Fruit fly (Drosophila melanogaster) whole organism, embryonic: ENCODE results near the gene ssp3.

Experiments
- Adf1 ChIP-seq: fragments of 200-800 bp; sonication (Bioruptor generic); IDR thresholded peaks from 2 replicates; pipeline ENCODE4 v1.3.6; 2022; ENCODE audit warnings: missing biosample characterization, missing genetic modification characterization
- Bteb2 ChIP-seq: fragments of 200-800 bp; sonication (Bioruptor generic); optimal IDR thresholded peaks from 2 replicates; lab custom pipeline; 2016; ENCODE audit warnings: missing biosample characterization, missing genetic modification characterization
- CG10267 ChIP-seq: fragments of 200-800 bp; sonication (Bioruptor generic); optimal IDR thresholded peaks from 2 replicates; lab custom pipeline; 2018; ENCODE audit warnings: missing biosample characterization, mild to moderate bottlenecking, missing genetic modification characterization, moderate library complexity
- CG12219 ChIP-seq: fragments of 200-800 bp; sonication (Bioruptor generic); optimal IDR thresholded peaks from 3 replicates; lab custom pipeline; 2018; ENCODE audit warnings: missing biosample characterization, mild to moderate bottlenecking, missing genetic modification characterization
- CG13296 ChIP-seq: fragments of 200-800 bp; sonication (Bioruptor generic); optimal IDR thresholded peaks from 3 replicates; lab custom pipeline; 2018; ENCODE audit warnings: missing biosample characterization, mild to moderate bottlenecking, missing genetic modification characterization
- CG13894 ChIP-seq: fragments of 200-800 bp; sonication (Bioruptor generic); optimal IDR thresholded peaks from 3 replicates; lab custom pipeline; 2018; ENCODE audit warnings: missing biosample characterization, mild to moderate bottlenecking, missing genetic modification characterization, moderate library complexity
- CG14860 ChIP-seq: fragments of 200-800 bp; sonication (Bioruptor generic); IDR thresholded peaks from 3 replicates; pipeline ENCODE4 v1.3.6; 2022; ENCODE audit warnings: missing biosample characterization, missing genetic modification characterization; ENCODE audit not compliant: partially characterized antibody
- CG16815 ChIP-seq: fragments of 200-800 bp; sonication (Bioruptor generic); optimal IDR thresholded peaks from 3 replicates; lab custom pipeline; 2017; ENCODE audit warnings: missing biosample characterization, mild to moderate bottlenecking, missing genetic modification characterization
- CG1792 ChIP-seq: fragments of 200-800 bp; sonication (Bioruptor generic); optimal IDR thresholded peaks from 2 replicates; lab custom pipeline; 2016; ENCODE audit warnings: missing biosample characterization, missing genetic modification characterization
- CG34224 ChIP-seq: fragments of 200-800 bp; sonication (Bioruptor generic); IDR thresholded peaks from 3 replicates; pipeline ENCODE4 v1.3.6; 2022; ENCODE audit warnings: missing biosample characterization, missing genetic modification characterization; ENCODE audit not compliant: partially characterized antibody
- CG4707 ChIP-seq: fragments of 200-800 bp; sonication (Bioruptor generic); optimal IDR thresholded peaks from 2 replicates; lab custom pipeline; 2018; ENCODE audit warnings: missing biosample characterization, mild to moderate bottlenecking, missing genetic modification characterization, moderate library complexity
- CG9727 ChIP-seq: fragments of 200-800 bp; sonication (Bioruptor generic); optimal IDR thresholded peaks from 3 replicates; lab custom pipeline; 2017; ENCODE audit warnings: missing biosample characterization, mild to moderate bottlenecking, missing genetic modification characterization
- CrebB ChIP-seq: fragments of 200-800 bp; sonication (Bioruptor generic); optimal IDR thresholded peaks from 3 replicates; lab custom pipeline; 2018; ENCODE audit warnings: missing biosample characterization, mild to moderate bottlenecking, missing genetic modification characterization
- Dfd ChIP-seq, 2 experiments: fragments of >200 bp; optimal IDR thresholded peaks; 2 replicates each; lab custom pipeline; 2017; ENCODE audit warnings: missing biosample characterization in 2 of 2, missing genetic modification characterization in 2 of 2
- ERR ChIP-seq: fragments of 200-800 bp; sonication (Bioruptor generic); optimal IDR thresholded peaks from 2 replicates; lab custom pipeline; 2016; ENCODE audit warnings: missing biosample characterization, missing genetic modification characterization
- Fer3 ChIP-seq: fragments of 200-800 bp; sonication (Bioruptor generic); optimal IDR thresholded peaks from 2 replicates; lab custom pipeline; 2018; ENCODE audit warnings: missing biosample characterization, mild to moderate bottlenecking, missing genetic modification characterization, moderate library complexity
- Hr39 ChIP-seq: fragments of >200 bp; optimal IDR thresholded peaks from 2 replicates; lab custom pipeline; 2017
- Hsf ChIP-seq: fragments of 200-800 bp; sonication (Bioruptor generic); optimal IDR thresholded peaks from 3 replicates; lab custom pipeline; 2016; ENCODE audit warnings: missing biosample characterization, missing genetic modification characterization
- Kr ChIP-seq: fragments of 200-800 bp; sonication (Bioruptor generic); optimal IDR thresholded peaks from 2 replicates; lab custom pipeline; 2017; ENCODE audit warnings: missing biosample characterization, mild to moderate bottlenecking, missing genetic modification characterization
- Lpt ChIP-seq: fragments of >200 bp; optimal IDR thresholded peaks from 2 replicates; lab custom pipeline; 2018; ENCODE audit warnings: missing biosample characterization, missing genetic modification characterization
- Meics ChIP-seq: fragments of 200-800 bp; sonication (Bioruptor generic); optimal IDR thresholded peaks from 2 replicates; lab custom pipeline; 2017; ENCODE audit warnings: missing biosample characterization, mild to moderate bottlenecking, missing genetic modification characterization
- Nf-YC ChIP-seq: fragments of 200-800 bp; optimal IDR thresholded peaks from 3 replicates; lab custom pipeline; 2019; ENCODE audit warnings: missing biosample characterization, mild to moderate bottlenecking, missing genetic modification characterization, moderate library complexity
- Poxn ChIP-seq: fragments of 200-800 bp; sonication (Bioruptor generic); IDR thresholded peaks from 2 replicates; pipeline ENCODE4 v1.3.6; 2022; ENCODE audit warnings: missing biosample characterization, missing genetic modification characterization
- Sox102F ChIP-seq: fragments of 200-800 bp; sonication (Bioruptor generic); optimal IDR thresholded peaks from 2 replicates; lab custom pipeline; 2018; ENCODE audit warnings: missing biosample characterization, mild to moderate bottlenecking, missing genetic modification characterization, moderate library complexity
- Taf1 ChIP-seq: fragments of 200-800 bp; sonication (Bioruptor generic); IDR thresholded peaks from 2 replicates; pipeline ENCODE4 v1.3.6; 2022; ENCODE audit warnings: missing biosample characterization, missing genetic modification characterization
- Vsx1 ChIP-seq: fragments of 200-800 bp; sonication (Bioruptor generic); optimal IDR thresholded peaks from 2 replicates; lab custom pipeline; 2017; ENCODE audit warnings: missing biosample characterization, mild to moderate bottlenecking, missing genetic modification characterization, missing genetic modification reagents
- al ChIP-seq: fragments of 200-800 bp; sonication (Bioruptor generic); IDR thresholded peaks from 2 replicates; pipeline ENCODE4 v1.3.6; 2022; ENCODE audit warnings: missing biosample characterization, missing genetic modification characterization
- caup ChIP-seq: fragments of 200-800 bp; sonication (Bioruptor generic); optimal IDR thresholded peaks from 3 replicates; lab custom pipeline; 2017; ENCODE audit warnings: missing biosample characterization, mild to moderate bottlenecking, missing genetic modification characterization, moderate library complexity; ENCODE audit not compliant: severe bottlenecking
- cg ChIP-seq: fragments of 200-800 bp; sonication (Bioruptor generic); optimal IDR thresholded peaks from 3 replicates; lab custom pipeline; 2019; ENCODE audit warnings: missing biosample characterization, mild to moderate bottlenecking, missing genetic modification characterization, moderate library complexity
- chn ChIP-seq: fragments of 200-800 bp; sonication (Bioruptor generic); optimal IDR thresholded peaks from 2 replicates; lab custom pipeline; 2016; ENCODE audit warnings: missing biosample characterization, missing genetic modification characterization
- corto ChIP-seq: fragments of 200-800 bp; sonication (Bioruptor generic); optimal IDR thresholded peaks from 2 replicates; lab custom pipeline; 2016; ENCODE audit warnings: missing biosample characterization, mild to moderate bottlenecking, missing genetic modification characterization, moderate library complexity
- ewg ChIP-seq: fragments of 200-800 bp; sonication (Bioruptor generic); optimal IDR thresholded peaks from 3 replicates; lab custom pipeline; 2017; ENCODE audit warnings: mild to moderate bottlenecking, missing biosample characterization, missing genetic modification reagents, missing genetic modification characterization
- fu2 ChIP-seq: fragments of 200-800 bp; sonication (Bioruptor generic); optimal IDR thresholded peaks from 2 replicates; lab custom pipeline; 2016; ENCODE audit warnings: missing biosample characterization, missing genetic modification characterization
- gem ChIP-seq: fragments of 200-800 bp; sonication (Bioruptor generic); optimal IDR thresholded peaks from 2 replicates; lab custom pipeline; 2019; ENCODE audit warnings: missing biosample characterization, mild to moderate bottlenecking, missing genetic modification characterization, moderate library complexity
- gro ChIP-seq: fragments of 200-800 bp; sonication (Bioruptor generic); optimal IDR thresholded peaks from 2 replicates; lab custom pipeline; 2016; ENCODE audit warnings: missing biosample characterization, missing genetic modification characterization
- h ChIP-seq: fragments of >200 bp; optimal IDR thresholded peaks from 2 replicates; lab custom pipeline; 2017
- ham ChIP-seq: fragments of 200-800 bp; sonication (Bioruptor generic); IDR thresholded peaks from 2 replicates; pipeline ENCODE4 v1.3.6; 2022; ENCODE audit warnings: missing biosample characterization, missing genetic modification characterization
- kah ChIP-seq: fragments of 200-800 bp; sonication (Bioruptor generic); optimal IDR thresholded peaks from 2 replicates; lab custom pipeline; 2018; ENCODE audit warnings: missing biosample characterization, mild to moderate bottlenecking, missing genetic modification characterization
- kni ChIP-seq: fragments of 200-800 bp; sonication (Bioruptor generic); optimal IDR thresholded peaks from 3 replicates; lab custom pipeline; 2017; ENCODE audit warnings: mild to moderate bottlenecking, missing biosample characterization, missing genetic modification reagents, missing genetic modification characterization
- knrl ChIP-seq: fragments of 200-800 bp; sonication (Bioruptor generic); IDR thresholded peaks from 3 replicates; pipeline ENCODE4 v1.3.6; 2022; ENCODE audit warnings: missing biosample characterization, missing genetic modification characterization; ENCODE audit not compliant: partially characterized antibody
- luna ChIP-seq: fragments of 200-800 bp; sonication (Bioruptor generic); optimal IDR thresholded peaks from 2 replicates; lab custom pipeline; 2016; ENCODE audit warnings: missing biosample characterization, missing genetic modification characterization
- nerfin-1 ChIP-seq: fragments of 200-800 bp; sonication (Bioruptor generic); optimal IDR thresholded peaks from 3 replicates; lab custom pipeline; 2019; ENCODE audit warnings: missing biosample characterization, mild to moderate bottlenecking, missing genetic modification characterization, moderate library complexity
- onecut ChIP-seq: fragments of 200-800 bp; sonication (Bioruptor generic); IDR thresholded peaks from 2 replicates; pipeline ENCODE4 v1.3.6; 2022; ENCODE audit warnings: missing biosample characterization, missing genetic modification characterization
- org-1 ChIP-seq: fragments of 200-800 bp; sonication (Bioruptor generic); optimal IDR thresholded peaks from 2 replicates; lab custom pipeline; 2017; ENCODE audit warnings: missing biosample characterization, missing genetic modification characterization
- ranshi ChIP-seq: fragments of 200-800 bp; sonication (Bioruptor generic); IDR thresholded peaks from 2 replicates; pipeline ENCODE4 v1.3.6; 2022; ENCODE audit warnings: missing biosample characterization, missing genetic modification characterization
- stc ChIP-seq: fragments of 200-800 bp; sonication (Bioruptor generic); IDR thresholded peaks from 2 replicates; pipeline ENCODE4 v1.3.6; 2022; ENCODE audit warnings: missing biosample characterization, missing genetic modification characterization
- tna ChIP-seq: fragments of 200-800 bp; sonication (Bioruptor generic); IDR thresholded peaks from 2 replicates; pipeline ENCODE4 v1.3.6; 2022; ENCODE audit warnings: missing biosample characterization, missing genetic modification characterization; ENCODE audit not compliant: partially characterized antibody
- tx ChIP-seq: fragments of 200-800 bp; sonication (Bioruptor generic); optimal IDR thresholded peaks from 2 replicates; lab custom pipeline; 2016; ENCODE audit warnings: missing biosample characterization, missing genetic modification characterization
- zf30C ChIP-seq: fragments of 200-800 bp; sonication (Bioruptor generic); optimal IDR thresholded peaks from 3 replicates; lab custom pipeline; 2018; ENCODE audit warnings: missing biosample characterization, mild to moderate bottlenecking, missing genetic modification characterization

The ssp3 gene

dm6 chr2L:18924642-18925244 lies 19.0 kb downstream of the ssp3 start (continued):
- TF ChIP-seq Taf1, result no peak
- no peak for TF ChIP-seq nerfin-1 (tag; lab: Kevin White, UChicago)
- TF ChIP-seq ewg (GFP tag; lab: Kevin White, UChicago), result peak; percentile 32
- TF ChIP-seq CG13894 (tag; lab: Kevin White, UChicago), result no peak
- TF ChIP-seq, all 482 proteins: peak for 9

DNA sequence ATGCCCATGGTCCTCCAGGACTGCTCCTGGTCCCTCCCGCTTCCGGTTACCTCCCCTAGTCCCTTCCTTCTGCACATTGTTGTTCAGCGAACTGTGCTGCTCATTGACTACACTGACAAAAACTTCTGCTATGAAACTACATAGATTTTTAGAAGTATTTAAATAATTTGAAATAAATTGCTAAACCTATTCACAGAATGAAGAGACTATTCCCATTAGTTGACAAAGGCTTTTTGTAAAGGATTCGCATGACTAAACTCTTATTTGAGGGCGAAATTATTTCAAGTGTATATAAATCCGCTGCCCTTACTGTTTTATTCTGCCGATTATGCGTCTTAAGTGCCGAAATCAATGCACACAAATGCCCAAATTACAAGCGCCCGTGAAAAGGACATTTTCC lies 22.5 kb downstream of the ssp3 start:
- TF ChIP-seq ham (GFP tag; lab: Robert Waterston, UW), result no peak
- TF ChIP-seq Dfd (GFP tag; optimal IDR thresholded peaks at IDR 0.05; lab: Kevin White, UChicago), result no peak
- TF ChIP-seq ranshi (GFP tag; lab: Robert Waterston, UW), result no peak
- peak; percentile 47 for TF ChIP-seq Sox102F (GFP tag; lab: Kevin White, UChicago)
- TF ChIP-seq org-1 (GFP tag; lab: Kevin White, UChicago), result peak; percentile 17
- TF ChIP-seq ewg (GFP tag; lab: Kevin White, UChicago), result no peak
- no peak for TF ChIP-seq corto (GFP tag; lab: Kevin White, UChicago)
- TF ChIP-seq CG4707, result peak; percentile 6
- peak; percentile 76 for TF ChIP-seq CG10267 (tag; lab: Kevin White, UChicago)
- no peak for TF ChIP-seq cg (GFP tag; lab: Kevin White, UChicago)
- no peak for TF ChIP-seq Bteb2 (GFP tag; lab: Kevin White, UChicago)
- TF ChIP-seq stc (GFP tag; lab: Robert Waterston, UW), result no peak
- TF ChIP-seq gro (GFP tag; lab: Kevin White, UChicago), result no peak
- no peak for TF ChIP-seq tx (GFP tag; lab: Kevin White, UChicago)
- TF ChIP-seq kni (GFP tag; lab: Kevin White, UChicago), result no peak
- no peak for TF ChIP-seq ERR
- TF ChIP-seq CG13296 (GFP tag; lab: Kevin White, UChicago), result no peak
- peak; percentile 33 for TF ChIP-seq CG16815 (GFP tag; lab: Kevin White, UChicago)
- TF ChIP-seq CG1792 (GFP tag; lab: Kevin White, UChicago), result no peak
- no peak for TF ChIP-seq Adf1 (GFP tag; lab: Robert Waterston, UW)
- TF ChIP-seq Poxn (GFP tag; lab: Robert Waterston, UW), result no peak
- no peak for TF ChIP-seq h
- no peak for TF ChIP-seq onecut (GFP tag; lab: Robert Waterston, UW)
- no peak for TF ChIP-seq caup (GFP tag; lab: Kevin White, UChicago)
- no peak for TF ChIP-seq Lpt (GFP tag; lab: Kevin White, UChicago)
- peak; percentile 4 for TF ChIP-seq kah (GFP tag; lab: Kevin White, UChicago)
- TF ChIP-seq fu2, result no peak
- peak; percentile 49 for TF ChIP-seq Hsf (GFP tag; lab: Kevin White, UChicago)
- peak; percentile 29 for TF ChIP-seq CG12219
- no peak for TF ChIP-seq tna
- TF ChIP-seq Hr39 (lab: Kevin White, UChicago), result no peak
- TF ChIP-seq chn (GFP tag; lab: Kevin White, UChicago), result peak; percentile 23
- no peak for TF ChIP-seq CrebB (tag; lab: Kevin White, UChicago)
- TF ChIP-seq gem (tag; lab: Kevin White, UChicago), result peak; percentile 80
- TF ChIP-seq CG14860 (GFP tag; lab: Robert Waterston, UW), result no peak
- TF ChIP-seq Fer3 (tag; lab: Kevin White, UChicago), result no peak
- TF ChIP-seq al (GFP tag; lab: Robert Waterston, UW), result no peak
- TF ChIP-seq knrl, result no peak
- TF ChIP-seq zf30C (GFP tag; lab: Kevin White, UChicago), result peak; percentile 78
- TF ChIP-seq CG9727 (GFP tag; lab: Kevin White, UChicago), result peak; percentile 80
- TF ChIP-seq Kr (GFP tag; lab: Kevin White, UChicago), result no peak
- TF ChIP-seq Meics, result no peak
- TF ChIP-seq luna, result no peak
- TF ChIP-seq Nf-YC (tag; lab: Kevin White, UChicago), result no peak
- no peak for TF ChIP-seq Vsx1 (GFP tag; lab: Kevin White, UChicago)
- no peak for TF ChIP-seq CG34224 (GFP tag; lab: Robert Waterston, UW)
